Fruit fly (Drosophila melanogaster) whole organism, embryonic: ENCODE measurements around the gene PAPLA1.

Experiments
- CG11560 ChIP-seq: fragments of 200-800 bp; sonication (Bioruptor generic); IDR thresholded peaks from 3 replicates; pipeline ENCODE4 v1.3.6; 2022; ENCODE audit warnings: missing biosample characterization, missing genetic modification characterization
- CG3847 ChIP-seq: fragments of 200-800 bp; sonication (Bioruptor generic); IDR thresholded peaks from 2 replicates; pipeline ENCODE4 v1.3.6; 2022; ENCODE audit warnings: missing biosample characterization, missing genetic modification characterization
- Oaz ChIP-seq: fragments of 200-800 bp; sonication (Bioruptor generic); IDR thresholded peaks from 2 replicates; pipeline ENCODE4 v1.3.6; 2022; ENCODE audit warnings: missing biosample characterization, missing genetic modification characterization
- gcm2 ChIP-seq: fragments of 200-800 bp; sonication (Bioruptor generic); optimal IDR thresholded peaks from 2 replicates; lab custom pipeline; 2016; ENCODE audit warnings: missing biosample characterization, missing genetic modification characterization
- pho ChIP-seq: fragments of 200-800 bp; sonication (Bioruptor generic); optimal IDR thresholded peaks from 2 replicates; lab custom pipeline; 2016; ENCODE audit warnings: missing biosample characterization, missing genetic modification characterization

DNA sequence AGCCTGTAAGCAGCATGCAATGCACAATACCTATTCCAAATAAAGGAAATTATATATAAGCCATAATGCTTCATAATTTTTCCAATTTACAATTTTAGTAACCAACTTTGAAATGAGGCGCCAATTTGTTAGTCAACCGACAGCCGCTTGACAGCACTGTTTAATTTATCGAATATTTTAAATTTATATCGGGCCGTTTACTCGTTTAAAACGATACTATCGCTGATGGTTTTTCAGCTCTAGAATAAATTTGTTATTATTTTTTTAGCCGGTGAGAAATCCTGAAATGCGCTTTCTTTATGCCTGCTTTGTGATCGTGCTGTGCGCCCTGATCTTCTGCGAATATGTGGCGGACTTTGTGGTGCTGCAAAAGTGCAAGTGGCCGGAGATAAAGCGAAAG, 39.3 kb upstream of the PAPLA1 start, which contains the start of gene PGAP5:
- TF ChIP-seq Oaz (GFP tag; lab: Robert Waterston, UW) (no peak), pho (GFP tag; lab: Kevin White, UChicago) (peak; percentile 24), gcm2 (GFP tag; lab: Kevin White, UChicago) (peak; percentile 34), CG11560 (tag; lab: Robert Waterston, UW) (peak; percentile 99), CG3847 (GFP tag; lab: Robert Waterston, UW) (peak; percentile 74)
